Worm (Caenorhabditis elegans) whole organism, early embryonic: ENCODE data around the gene acs-3.

Experiments used
- B0310.2 ChIP-seq: sonication (generic microtip); optimal IDR thresholded peaks from 2 replicates; lab custom pipeline; 2016; ENCODE audit warnings: mild to moderate bottlenecking, missing genetic modification characterization, missing compliant biosample characterization
- F13C5.2 ChIP-seq: sonication (generic microtip); optimal IDR thresholded peaks from 2 replicates; lab custom pipeline; 2017; ENCODE audit warnings: mild to moderate bottlenecking, missing genetic modification characterization, inconsistent platforms, missing compliant biosample characterization
- aly-1 ChIP-seq: sonication (generic microtip); optimal IDR thresholded peaks from 2 replicates; lab custom pipeline; 2016; ENCODE audit warnings: missing genetic modification characterization, missing compliant biosample characterization
- ama-1 ChIP-seq: fragments of 150-350 bp; optimal IDR thresholded peaks from 2 replicates; lab custom pipeline; 2014
- ceh-13 ChIP-seq: fragments of 200-800 bp; sonication (Bioruptor generic); optimal IDR thresholded peaks from 2 replicates; lab custom pipeline; 2018; ENCODE audit warnings: mild to moderate bottlenecking, missing genetic modification characterization, missing compliant biosample characterization
- ceh-36 ChIP-seq: sonication (generic microtip); optimal IDR thresholded peaks from 2 replicates; lab custom pipeline; 2016; ENCODE audit warnings: missing genetic modification characterization, inconsistent platforms, missing compliant biosample characterization
- ets-7 ChIP-seq: sonication (generic microtip); optimal IDR thresholded peaks from 2 replicates; lab custom pipeline; 2016; ENCODE audit warnings: missing genotype, missing genetic modification characterization, missing compliant biosample characterization
- flt-1 ChIP-seq: fragments of 200-800 bp; sonication (Bioruptor generic); IDR thresholded peaks from 2 replicates; pipeline ENCODE4 v1.3.6; 2022; ENCODE audit warnings: missing genetic modification characterization, missing compliant biosample characterization
- hmbx-1 ChIP-seq: sonication (generic microtip); optimal IDR thresholded peaks from 2 replicates; lab custom pipeline; 2016; ENCODE audit warnings: mild to moderate bottlenecking, missing genetic modification characterization, missing compliant biosample characterization
- hmg-4 ChIP-seq: fragments of 200-800 bp; sonication (Bioruptor generic); optimal IDR thresholded peaks from 2 replicates; lab custom pipeline; 2018; ENCODE audit warnings: mild to moderate bottlenecking, missing genetic modification characterization, missing compliant biosample characterization
- hnd-1 ChIP-seq: sonication (generic microtip); optimal IDR thresholded peaks from 2 replicates; lab custom pipeline; 2016; ENCODE audit warnings: missing genetic modification characterization, missing compliant biosample characterization
- pes-1 ChIP-seq: fragments of 200-800 bp; sonication (Bioruptor generic); IDR thresholded peaks from 2 replicates; pipeline ENCODE4 v1.3.6; 2022; ENCODE audit warnings: missing genetic modification reagents, missing genetic modification characterization, missing compliant biosample characterization
- scrt-1 ChIP-seq: fragments of 200-800 bp; sonication (Bioruptor generic); IDR thresholded peaks from 2 replicates; pipeline ENCODE4 v1.3.6; 2022; ENCODE audit warnings: missing genetic modification characterization, missing compliant biosample characterization
- sea-1 ChIP-seq: fragments of 200-800 bp; sonication (Bioruptor generic); conservative IDR thresholded peaks from 2 replicates; pipeline ENCODE4 v1.3.6; 2022; ENCODE audit warnings: missing genetic modification characterization, missing compliant biosample characterization
- tbx-11 ChIP-seq: fragments of 200-800 bp; sonication (Bioruptor generic); IDR thresholded peaks from 2 replicates; pipeline ENCODE4 v1.3.6; 2022; ENCODE audit warnings: missing genetic modification characterization, missing compliant biosample characterization
- tbx-37 ChIP-seq: fragments of 200-800 bp; sonication (Bioruptor generic); conservative IDR thresholded peaks from 2 replicates; pipeline ENCODE4 v1.3.6; 2022; ENCODE audit warnings: missing genetic modification reagents, missing genetic modification characterization, missing compliant biosample characterization
- tra-4 ChIP-seq: sonication (generic microtip); optimal IDR thresholded peaks from 2 replicates; lab custom pipeline; 2017; ENCODE audit warnings: missing genetic modification characterization, missing compliant biosample characterization

The acs-3 gene

ce11 chrV:1989220-1989619, 19.9 kb downstream of the acs-3 start:
- TF ChIP-seq ama-1 (lab: Kevin White, UChicago) = no peak
- no peak for TF ChIP-seq flt-1 (GFP tag; lab: Robert Waterston, UW)
- TF ChIP-seq pes-1 = no peak
- no peak for TF ChIP-seq ceh-36
- TF ChIP-seq hmbx-1 (tag; lab: Kevin White, UChicago) = no peak
- no peak for TF ChIP-seq sea-1 (GFP tag; lab: Robert Waterston, UW)
- no peak for TF ChIP-seq aly-1 (tag; lab: Kevin White, UChicago)
- TF ChIP-seq scrt-1 (GFP tag; lab: Robert Waterston, UW) = no peak
- no peak for TF ChIP-seq tra-4
- TF ChIP-seq hnd-1 = no peak
- no peak for TF ChIP-seq B0310.2 (tag; lab: Kevin White, UChicago)
- TF ChIP-seq ceh-13 (GFP tag; lab: Kevin White, UChicago) = no peak
- TF ChIP-seq hmg-4 (GFP tag; lab: Kevin White, UChicago) = no peak
- TF ChIP-seq tbx-37 (GFP tag; lab: Robert Waterston, UW) = no peak

DNA sequence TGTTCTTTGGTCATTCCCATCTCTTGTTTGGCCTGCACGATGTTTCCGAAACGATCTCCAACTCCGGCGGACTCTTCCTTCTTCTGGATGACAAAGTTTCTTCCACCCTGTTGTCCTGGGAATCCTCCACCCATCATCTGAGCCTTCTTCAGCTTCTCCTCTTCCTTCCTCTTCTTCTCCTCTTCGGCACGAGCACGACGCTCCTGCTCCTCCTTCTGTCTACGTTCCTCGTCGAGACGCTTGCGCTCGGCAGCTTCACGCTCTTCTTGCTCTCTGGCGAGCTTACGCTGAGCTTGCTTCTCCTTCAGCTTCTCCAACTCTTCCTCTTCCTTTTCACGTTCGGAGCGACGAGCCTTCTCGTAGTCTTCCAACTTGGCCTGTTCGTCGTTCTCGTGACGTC, 22.1 kb downstream of the acs-3 start:
- no peak for TF ChIP-seq tra-4
- no peak for TF ChIP-seq scrt-1 (GFP tag; lab: Robert Waterston, UW)
- TF ChIP-seq ceh-13 (GFP tag; lab: Kevin White, UChicago) = no peak
- no peak for TF ChIP-seq tbx-37 (GFP tag; lab: Robert Waterston, UW)
- no peak for TF ChIP-seq tbx-11
- no peak for TF ChIP-seq sea-1 (GFP tag; lab: Robert Waterston, UW)
- TF ChIP-seq hmg-4 (GFP tag; lab: Kevin White, UChicago) = no peak
- no peak for TF ChIP-seq ets-7 (tag; lab: Kevin White, UChicago)
- no peak for TF ChIP-seq B0310.2 (tag; lab: Kevin White, UChicago)
- TF ChIP-seq F13C5.2 (tag; lab: Kevin White, UChicago) = no peak

ce11 chrV:1992515-1992968, 23.2 kb downstream of the acs-3 start, which contains the start of gene tnt-4:
Gene tnt-4 (minus strand): TSS chrV:1992918.
- TF ChIP-seq ama-1 (lab: Kevin White, UChicago) = no peak
- TF ChIP-seq F13C5.2 (tag; lab: Kevin White, UChicago) = no peak
- TF ChIP-seq ceh-36 = no peak
- TF ChIP-seq tbx-11 = no peak
- no peak for TF ChIP-seq hmg-4 (GFP tag; lab: Kevin White, UChicago)
- no peak for TF ChIP-seq sea-1 (GFP tag; lab: Robert Waterston, UW)
- TF ChIP-seq B0310.2 (tag; lab: Kevin White, UChicago) = no peak
- no peak for TF ChIP-seq pes-1
- no peak for TF ChIP-seq hmbx-1 (tag; lab: Kevin White, UChicago)
- no peak for TF ChIP-seq ets-7 (tag; lab: Kevin White, UChicago)
- TF ChIP-seq ceh-13 (GFP tag; lab: Kevin White, UChicago) = no peak
- TF ChIP-seq tra-4 = no peak
- no peak for TF ChIP-seq hnd-1
- TF ChIP-seq flt-1 (GFP tag; lab: Robert Waterston, UW) = no peak
- no peak for TF ChIP-seq scrt-1 (GFP tag; lab: Robert Waterston, UW)
- TF ChIP-seq aly-1 (tag; lab: Kevin White, UChicago) = no peak
- no peak for TF ChIP-seq tbx-37 (GFP tag; lab: Robert Waterston, UW)

DNA sequence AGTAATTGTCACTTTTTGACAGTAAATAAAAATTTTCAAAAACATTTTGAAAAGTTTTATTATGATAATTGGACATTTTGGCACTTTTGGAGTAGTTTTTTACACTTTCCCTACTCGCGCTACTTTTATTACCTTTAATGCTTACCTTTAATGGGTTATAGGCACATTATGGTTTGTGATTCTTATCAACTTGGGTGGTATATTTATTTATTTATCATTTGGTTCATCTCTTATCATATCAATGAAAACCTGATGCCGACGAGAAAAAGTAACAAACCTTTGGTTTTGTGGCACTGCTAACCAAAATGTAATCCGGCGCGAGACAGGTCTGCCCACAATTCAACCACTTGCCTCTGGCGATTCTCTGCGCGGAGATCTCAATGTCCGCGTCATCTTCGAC, 29.0 kb downstream of the acs-3 start:
- TF ChIP-seq aly-1 (tag; lab: Kevin White, UChicago) = no peak
- no peak for TF ChIP-seq ceh-36
- no peak for TF ChIP-seq sea-1 (GFP tag; lab: Robert Waterston, UW)
- no peak for TF ChIP-seq hmbx-1 (tag; lab: Kevin White, UChicago)
- TF ChIP-seq ceh-13 (GFP tag; lab: Kevin White, UChicago) = no peak

DNA sequence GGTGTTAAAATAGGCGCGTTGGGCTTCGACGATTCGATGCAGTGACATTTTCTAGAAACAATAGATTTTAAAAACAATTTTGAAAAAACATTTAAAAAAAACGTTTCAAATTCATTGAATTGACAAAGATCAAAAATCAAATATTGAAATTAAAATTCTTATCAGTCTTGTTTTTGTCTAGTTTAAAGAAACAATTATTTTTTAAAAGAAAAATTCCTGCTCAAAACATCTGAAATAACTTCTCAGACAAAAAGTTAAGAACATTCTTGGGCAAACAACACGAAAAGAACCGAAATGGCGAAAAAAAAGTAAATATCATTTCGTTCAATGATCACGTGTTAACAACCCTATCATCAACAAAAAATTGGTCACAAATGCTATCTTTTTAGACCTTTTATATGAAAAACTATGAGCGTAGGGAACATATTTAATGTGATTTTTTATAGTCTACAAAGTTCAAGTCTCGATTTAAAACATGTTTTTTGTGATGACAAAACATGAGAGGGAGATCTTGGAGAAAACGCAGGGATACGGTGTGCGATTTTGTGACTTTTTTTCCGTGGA, 30.3 kb downstream of the acs-3 start, which contains the start of gene alh-5:
alh-5 (minus strand) TSS at position 51 of the 564 bp plus-strand sequence.
- TF ChIP-seq tbx-11 = no peak
- TF ChIP-seq hnd-1 = no peak
- no peak for TF ChIP-seq B0310.2 (tag; lab: Kevin White, UChicago)
- no peak for TF ChIP-seq aly-1 (tag; lab: Kevin White, UChicago)
- no peak for TF ChIP-seq ceh-36
- TF ChIP-seq tbx-37 (GFP tag; lab: Robert Waterston, UW) = no peak
- TF ChIP-seq ama-1 (lab: Kevin White, UChicago) = no peak
- TF ChIP-seq ets-7 (tag; lab: Kevin White, UChicago) = no peak
- no peak for TF ChIP-seq scrt-1 (GFP tag; lab: Robert Waterston, UW)
- no peak for TF ChIP-seq tra-4
- no peak for TF ChIP-seq flt-1 (GFP tag; lab: Robert Waterston, UW)
- no peak for TF ChIP-seq F13C5.2 (tag; lab: Kevin White, UChicago)
- no peak for TF ChIP-seq hmg-4 (GFP tag; lab: Kevin White, UChicago)
- TF ChIP-seq hmbx-1 (tag; lab: Kevin White, UChicago) = no peak
- TF ChIP-seq pes-1 = no peak
- TF ChIP-seq sea-1 (GFP tag; lab: Robert Waterston, UW) = no peak
- TF ChIP-seq ceh-13 (GFP tag; lab: Kevin White, UChicago) = no peak

DNA sequence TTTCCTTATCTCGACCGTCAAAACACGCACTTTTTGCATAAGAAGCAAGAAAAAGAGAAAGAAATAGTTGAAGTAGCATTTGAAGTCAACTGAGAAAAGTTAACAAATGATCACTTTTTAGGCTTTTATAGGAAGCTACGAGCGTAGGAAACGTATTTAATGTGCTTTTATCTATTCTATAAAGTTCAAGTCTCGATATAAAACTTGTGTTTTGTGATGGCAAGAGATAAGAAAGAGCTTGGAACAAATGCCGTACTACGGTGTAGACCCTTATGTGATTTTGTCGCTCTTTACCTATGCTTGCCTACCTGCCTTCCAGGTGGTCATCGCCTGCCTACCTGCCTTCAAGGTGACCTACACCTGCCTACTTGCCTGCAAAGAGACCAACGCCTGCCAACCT, 34.9 kb downstream of the acs-3 start, which contains the start of gene clec-206:
clec-206 (minus strand) TSS at position 101 of the 400 bp plus-strand sequence.
- TF ChIP-seq scrt-1 (GFP tag; lab: Robert Waterston, UW) (no peak), hmg-4 (GFP tag; lab: Kevin White, UChicago) (no peak), ceh-13 (GFP tag; lab: Kevin White, UChicago) (no peak), sea-1 (GFP tag; lab: Robert Waterston, UW) (no peak), F13C5.2 (tag; lab: Kevin White, UChicago) (no peak), ceh-36 (no peak), tra-4 (no peak), flt-1 (GFP tag; lab: Robert Waterston, UW) (no peak), aly-1 (tag; lab: Kevin White, UChicago) (no peak), B0310.2 (tag; lab: Kevin White, UChicago) (no peak), hmbx-1 (tag; lab: Kevin White, UChicago) (no peak)

DNA sequence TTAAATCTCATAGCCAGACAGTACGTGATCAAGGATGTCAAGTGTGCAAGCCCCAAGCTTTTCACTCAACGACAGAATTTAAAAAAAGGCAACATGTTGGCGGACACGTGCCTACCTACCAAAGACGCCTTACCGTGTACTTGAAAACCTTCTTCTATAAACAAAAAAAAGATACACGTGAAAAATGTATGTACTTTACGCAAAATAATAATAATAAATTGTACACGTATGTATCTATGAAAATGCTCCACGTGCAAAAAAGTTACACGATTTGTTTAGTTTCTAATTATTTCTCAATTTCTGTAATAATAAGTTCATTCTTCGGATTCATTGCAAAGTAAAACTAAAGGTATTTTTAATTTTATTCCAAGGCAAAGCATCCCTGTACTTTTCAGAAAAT, 35.3 kb downstream of the acs-3 start, which contains the start of gene cysl-4:
cysl-4 (plus strand) TSS at position 301 of the 400 bp plus-strand sequence.
- TF ChIP-seq tra-4 = no peak
- TF ChIP-seq hmbx-1 (tag; lab: Kevin White, UChicago) = no peak
- no peak for TF ChIP-seq tbx-11
- no peak for TF ChIP-seq hnd-1
- no peak for TF ChIP-seq pes-1
- no peak for TF ChIP-seq sea-1 (GFP tag; lab: Robert Waterston, UW)
- no peak for TF ChIP-seq flt-1 (GFP tag; lab: Robert Waterston, UW)
- TF ChIP-seq ets-7 (tag; lab: Kevin White, UChicago) = no peak
- no peak for TF ChIP-seq F13C5.2 (tag; lab: Kevin White, UChicago)
- no peak for TF ChIP-seq ceh-36
- no peak for TF ChIP-seq tbx-37 (GFP tag; lab: Robert Waterston, UW)
- no peak for TF ChIP-seq aly-1 (tag; lab: Kevin White, UChicago)
- no peak for TF ChIP-seq hmg-4 (GFP tag; lab: Kevin White, UChicago)
- no peak for TF ChIP-seq ama-1 (lab: Kevin White, UChicago)
- no peak for TF ChIP-seq scrt-1 (GFP tag; lab: Robert Waterston, UW)
- TF ChIP-seq B0310.2 (tag; lab: Kevin White, UChicago) = no peak
